Worm (Caenorhabditis elegans): ENCODE data around the gene F01G10.6.

F01G10.6 gene

ce11 chrIV:10227534-10227933 is at the start of gene F01G10.6:
Gene F01G10.6 (minus strand): TSS chrIV:10227634.
- TF ChIP-seq pha-2 (tag; optimal IDR thresholded peaks at IDR 0.05), result no peak
- TF ChIP-seq K09A11.1 (tag; optimal IDR thresholded peaks at IDR 0.05; ENCODE audit: insufficient read depth), result no peak
- no peak for TF ChIP-seq nfya-1 (tag; optimal IDR thresholded peaks at IDR 0.05)
- TF ChIP-seq madf-2 (tag; optimal IDR thresholded peaks at IDR 0.05), result no peak
- no peak for TF ChIP-seq hlh-15 (tag; optimal IDR thresholded peaks at IDR 0.05)
- no peak for TF ChIP-seq hlh-13 (GFP tag; optimal IDR thresholded peaks at IDR 0.05)
- TF ChIP-seq tbx-7 (tag; optimal IDR thresholded peaks at IDR 0.05), result no peak
- no peak for TF ChIP-seq F13H6.1 (tag; optimal IDR thresholded peaks at IDR 0.05)
- TF ChIP-seq ets-4 (tag; optimal IDR thresholded peaks at IDR 0.05), result no peak
- TF ChIP-seq unc-55 (GFP tag; optimal IDR thresholded peaks at IDR 0.05), result no peak
- no peak for TF ChIP-seq ama-1 (optimal IDR thresholded peaks at IDR 0.05)
- TF ChIP-seq unc-86 (tag; optimal IDR thresholded peaks at IDR 0.05), result no peak
- no peak for TF ChIP-seq gmeb-2 (tag; optimal IDR thresholded peaks at IDR 0.05)
- TF ChIP-seq sox-2 (GFP tag; IDR thresholded peaks at IDR 0.05), result no peak
- TF ChIP-seq pros-1 (tag; optimal IDR thresholded peaks at IDR 0.05), result no peak
- no peak for TF ChIP-seq pqm-1 (tag; optimal IDR thresholded peaks at IDR 0.05)

- no peak for TF ChIP-seq ceh-19 (GFP tag; optimal IDR thresholded peaks at IDR 0.05)
- no peak for TF ChIP-seq lim-6 (tag; optimal IDR thresholded peaks at IDR 0.05)
- TF ChIP-seq C38D4.7 (GFP tag; optimal IDR thresholded peaks at IDR 0.05), result no peak
- TF ChIP-seq npax-4 (tag; optimal IDR thresholded peaks at IDR 0.05), result no peak
- TF ChIP-seq hlh-30 (tag; optimal IDR thresholded peaks at IDR 0.05; ENCODE audit: insufficient read depth), result no peak
- TF ChIP-seq che-1 (tag; optimal IDR thresholded peaks at IDR 0.05), result no peak
- TF ChIP-seq pqm-1 (tag; optimal IDR thresholded peaks at IDR 0.05), result no peak
- TF ChIP-seq tbx-2 (tag; optimal IDR thresholded peaks at IDR 0.05), result no peak
- TF ChIP-seq ceh-31 (tag; optimal IDR thresholded peaks at IDR 0.05), result no peak
- no peak for TF ChIP-seq fax-1 (tag; optimal IDR thresholded peaks at IDR 0.05)
- no peak for TF ChIP-seq ztf-16 (tag; optimal IDR thresholded peaks at IDR 0.05)
- TF ChIP-seq elt-4 (tag; optimal IDR thresholded peaks at IDR 0.05), result no peak
- no peak for TF ChIP-seq ceh-22 (tag; optimal IDR thresholded peaks at IDR 0.05)
- no peak for TF ChIP-seq unc-55 (GFP tag; optimal IDR thresholded peaks at IDR 0.05)
- TF ChIP-seq nhr-232 (tag; optimal IDR thresholded peaks at IDR 0.05), result no peak
- no peak for TF ChIP-seq unc-42 (tag; optimal IDR thresholded peaks at IDR 0.05)
- TF ChIP-seq rnt-1 (tag; optimal IDR thresholded peaks at IDR 0.05), result no peak
- no peak for TF ChIP-seq fkh-6 (tag; optimal IDR thresholded peaks at IDR 0.05)
- TF ChIP-seq ceh-18 (tag; optimal IDR thresholded peaks at IDR 0.05), result no peak
- no peak for TF ChIP-seq hlh-13 (GFP tag; optimal IDR thresholded peaks at IDR 0.05)
Measured at ce11 chrIV:10276960-10277359, 49.5 kb upstream of the F01G10.6 start, which contains the start of gene Y43C5A.7. Gene Y43C5A.7 (plus strand): TSS chrIV:10277260.

- TF ChIP-seq ets-4 (tag; optimal IDR thresholded peaks at IDR 0.05) (no peak), madf-2 (tag; optimal IDR thresholded peaks at IDR 0.05) (no peak), pha-4 (tag; optimal IDR thresholded peaks at IDR 0.05) (no peak), rnt-1 (tag; optimal IDR thresholded peaks at IDR 0.05) (no peak), ceh-18 (tag; optimal IDR thresholded peaks at IDR 0.05) (no peak), ceh-30 (tag; optimal IDR thresholded peaks at IDR 0.05) (no peak), pros-1 (tag; optimal IDR thresholded peaks at IDR 0.05) (no peak), ceh-22 (tag; optimal IDR thresholded peaks at IDR 0.05) (no peak), ttx-3 (tag; optimal IDR thresholded peaks at IDR 0.05) (no peak), elt-4 (tag; optimal IDR thresholded peaks at IDR 0.05) (no peak)
Measured at ce11 chrIV:10275050-10275449, 47.6 kb upstream of the F01G10.6 start.

ce11 chrIV:10273781-10274313 is 46.4 kb upstream of the F01G10.6 start, which contains the start of gene Y43C5A.3:
Gene Y43C5A.3 (plus strand): TSS chrIV:10274036.
- TF ChIP-seq ceh-6 (GFP tag; optimal IDR thresholded peaks at IDR 0.05) (no peak), gmeb-2 (tag; optimal IDR thresholded peaks at IDR 0.05) (no peak), hlh-15 (tag; optimal IDR thresholded peaks at IDR 0.05) (no peak), pat-9 (tag; optimal IDR thresholded peaks at IDR 0.05) (no peak)

All from whole organism, late embryonic.